Worm (Caenorhabditis elegans) whole organism, L4 larva: ENCODE measurements around the gene srbc-11.

Source experiments
- dve-1 ChIP-seq: sonication (generic microtip); optimal IDR thresholded peaks from 2 replicates; lab custom pipeline; 2017; ENCODE audit warnings: antibody characterized with exemption, mild to moderate bottlenecking, missing genetic modification characterization, missing compliant biosample characterization; ENCODE audit not compliant: insufficient read depth
- nhr-237 ChIP-seq: sonication (generic microtip); optimal IDR thresholded peaks from 2 replicates; lab custom pipeline; 2017; ENCODE audit warnings: missing biosample characterization, missing genetic modification characterization
- snpc-4 ChIP-seq: fragments of 150-350 bp; optimal IDR thresholded peaks from 2 replicates; lab custom pipeline; 2014; ENCODE audit warnings: missing biosample characterization, missing genetic modification characterization

DNA sequence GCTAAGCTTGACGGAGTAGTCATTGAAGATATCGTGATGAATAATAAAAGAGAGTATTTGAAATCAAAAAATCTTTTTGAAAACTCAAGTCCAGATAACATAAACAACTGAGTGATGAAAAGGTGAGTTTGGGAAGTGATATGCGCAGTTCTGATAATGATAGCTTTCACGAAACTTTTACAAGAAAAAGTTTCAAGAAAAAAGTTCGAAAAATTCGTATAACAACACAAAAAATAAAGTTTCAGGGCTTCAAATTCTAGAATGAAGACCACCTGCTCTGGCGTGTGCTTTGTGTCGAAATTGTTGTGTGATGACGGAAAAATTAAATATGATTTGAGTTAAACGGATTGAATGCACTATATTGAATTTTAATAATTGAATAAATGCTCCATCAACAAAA is 25.0 kb upstream of the srbc-11 start, which contains the start of gene srb-19:
- TF ChIP-seq snpc-4 (tag; lab: Kevin White, UChicago): no peak
- no peak for TF ChIP-seq nhr-237 (tag; lab: Kevin White, UChicago)
- TF ChIP-seq dve-1 (tag; lab: Kevin White, UChicago): no peak
